Worm (Caenorhabditis elegans): ENCODE measurements around the gene C54E10.6.

- TF ChIP-seq lin-39 (tag; optimal IDR thresholded peaks at IDR 0.05): no peak
- TF ChIP-seq pha-4 (GFP tag; IDR thresholded peaks at IDR 0.05): no peak
- TF ChIP-seq pha-4 (tag; optimal IDR thresholded peaks at IDR 0.05): no peak
- TF ChIP-seq nhr-77 (tag; optimal IDR thresholded peaks at IDR 0.05): no peak
- no peak for TF ChIP-seq aly-2 (tag; optimal IDR thresholded peaks at IDR 0.05)
- TF ChIP-seq lsy-2 (tag; optimal IDR thresholded peaks at IDR 0.05): no peak
- TF ChIP-seq mdt-29 (GFP tag; IDR thresholded peaks at IDR 0.05): no peak
- TF ChIP-seq ama-1 (optimal IDR thresholded peaks at IDR 0.05): no peak
- TF ChIP-seq zag-1 (tag; optimal IDR thresholded peaks at IDR 0.05): no peak
Observed at ce11 chrV:18819643-18820042, 11.1 kb upstream of the C54E10.6 start, which contains the start of gene ncs-5.

Data from whole organism, L4 larva.